Worm (Caenorhabditis elegans) whole organism, early embryonic: ENCODE results near the gene C09G9.1.
A peak's percentile ranks its signal among the peaks of the same experiment; 100 is the strongest.

Source experiments
- B0310.2 ChIP-seq: sonication (generic microtip); optimal IDR thresholded peaks from 2 replicates; lab custom pipeline; 2016; ENCODE audit warnings: mild to moderate bottlenecking, missing genetic modification characterization, missing compliant biosample characterization
- F13C5.2 ChIP-seq: sonication (generic microtip); optimal IDR thresholded peaks from 2 replicates; lab custom pipeline; 2017; ENCODE audit warnings: mild to moderate bottlenecking, missing genetic modification characterization, inconsistent platforms, missing compliant biosample characterization
- aly-1 ChIP-seq: sonication (generic microtip); optimal IDR thresholded peaks from 2 replicates; lab custom pipeline; 2016; ENCODE audit warnings: missing genetic modification characterization, missing compliant biosample characterization
- ama-1 ChIP-seq: fragments of 150-350 bp; optimal IDR thresholded peaks from 2 replicates; lab custom pipeline; 2014
- ceh-13 ChIP-seq: fragments of 200-800 bp; sonication (Bioruptor generic); optimal IDR thresholded peaks from 2 replicates; lab custom pipeline; 2018; ENCODE audit warnings: mild to moderate bottlenecking, missing genetic modification characterization, missing compliant biosample characterization
- ceh-36 ChIP-seq: sonication (generic microtip); optimal IDR thresholded peaks from 2 replicates; lab custom pipeline; 2016; ENCODE audit warnings: missing genetic modification characterization, inconsistent platforms, missing compliant biosample characterization
- ets-7 ChIP-seq: sonication (generic microtip); optimal IDR thresholded peaks from 2 replicates; lab custom pipeline; 2016; ENCODE audit warnings: missing genotype, missing genetic modification characterization, missing compliant biosample characterization
- flt-1 ChIP-seq: fragments of 200-800 bp; sonication (Bioruptor generic); IDR thresholded peaks from 2 replicates; pipeline ENCODE4 v1.3.6; 2022; ENCODE audit warnings: missing genetic modification characterization, missing compliant biosample characterization
- hmbx-1 ChIP-seq: sonication (generic microtip); optimal IDR thresholded peaks from 2 replicates; lab custom pipeline; 2016; ENCODE audit warnings: mild to moderate bottlenecking, missing genetic modification characterization, missing compliant biosample characterization
- hmg-4 ChIP-seq: fragments of 200-800 bp; sonication (Bioruptor generic); optimal IDR thresholded peaks from 2 replicates; lab custom pipeline; 2018; ENCODE audit warnings: mild to moderate bottlenecking, missing genetic modification characterization, missing compliant biosample characterization
- hnd-1 ChIP-seq: sonication (generic microtip); optimal IDR thresholded peaks from 2 replicates; lab custom pipeline; 2016; ENCODE audit warnings: missing genetic modification characterization, missing compliant biosample characterization
- pes-1 ChIP-seq: fragments of 200-800 bp; sonication (Bioruptor generic); IDR thresholded peaks from 2 replicates; pipeline ENCODE4 v1.3.6; 2022; ENCODE audit warnings: missing genetic modification reagents, missing genetic modification characterization, missing compliant biosample characterization
- scrt-1 ChIP-seq: fragments of 200-800 bp; sonication (Bioruptor generic); IDR thresholded peaks from 2 replicates; pipeline ENCODE4 v1.3.6; 2022; ENCODE audit warnings: missing genetic modification characterization, missing compliant biosample characterization
- sea-1 ChIP-seq: fragments of 200-800 bp; sonication (Bioruptor generic); conservative IDR thresholded peaks from 2 replicates; pipeline ENCODE4 v1.3.6; 2022; ENCODE audit warnings: missing genetic modification characterization, missing compliant biosample characterization
- tbx-11 ChIP-seq: fragments of 200-800 bp; sonication (Bioruptor generic); IDR thresholded peaks from 2 replicates; pipeline ENCODE4 v1.3.6; 2022; ENCODE audit warnings: missing genetic modification characterization, missing compliant biosample characterization
- tbx-37 ChIP-seq: fragments of 200-800 bp; sonication (Bioruptor generic); conservative IDR thresholded peaks from 2 replicates; pipeline ENCODE4 v1.3.6; 2022; ENCODE audit warnings: missing genetic modification reagents, missing genetic modification characterization, missing compliant biosample characterization
- tra-4 ChIP-seq: sonication (generic microtip); optimal IDR thresholded peaks from 2 replicates; lab custom pipeline; 2017; ENCODE audit warnings: missing genetic modification characterization, missing compliant biosample characterization

The C09G9.1 gene

ce11 chrIV:8865343-8865742 lies at the start of gene C09G9.1:
C09G9.1 (minus strand) TSS chrIV:8865485.
- TF ChIP-seq tbx-11 (GFP tag; lab: Robert Waterston, UW) (no peak), ama-1 (lab: Kevin White, UChicago) (no peak), flt-1 (GFP tag; lab: Robert Waterston, UW) (no peak), hmg-4 (GFP tag; lab: Kevin White, UChicago) (no peak), hmbx-1 (tag; lab: Kevin White, UChicago) (no peak), ets-7 (tag; lab: Kevin White, UChicago) (no peak)

- no peak for TF ChIP-seq pes-1 (GFP tag; lab: Robert Waterston, UW)
- no peak for TF ChIP-seq hmbx-1 (tag; lab: Kevin White, UChicago)
- no peak for TF ChIP-seq tbx-11 (GFP tag; lab: Robert Waterston, UW)
- no peak for TF ChIP-seq hmg-4 (GFP tag; lab: Kevin White, UChicago)
These were observed 48.9 kb upstream of the C09G9.1 start for ce11 chrIV:8914187-8914586.

ce11 chrIV:8906743-8907142 lies 41.5 kb upstream of the C09G9.1 start, which contains the start of gene C27B7.7:
C27B7.7 (plus strand) TSS chrIV:8907043.
- TF ChIP-seq F13C5.2 (tag; lab: Kevin White, UChicago): no peak

- TF ChIP-seq flt-1 (GFP tag; lab: Robert Waterston, UW) (no peak), hmbx-1 (tag; lab: Kevin White, UChicago) (no peak), B0310.2 (tag; lab: Kevin White, UChicago) (no peak), scrt-1 (no peak), tra-4 (tag; lab: Kevin White, UChicago) (no peak), hmg-4 (GFP tag; lab: Kevin White, UChicago) (no peak), tbx-37 (GFP tag; lab: Robert Waterston, UW) (no peak), pes-1 (GFP tag; lab: Robert Waterston, UW) (no peak), ama-1 (lab: Kevin White, UChicago) (no peak), ceh-36 (tag; lab: Kevin White, UChicago) (no peak), sea-1 (GFP tag; lab: Robert Waterston, UW) (no peak), F13C5.2 (tag; lab: Kevin White, UChicago) (no peak), tbx-11 (GFP tag; lab: Robert Waterston, UW) (no peak), aly-1 (tag; lab: Kevin White, UChicago) (no peak), ceh-13 (no peak), ets-7 (tag; lab: Kevin White, UChicago) (no peak), hnd-1 (tag; lab: Kevin White, UChicago) (no peak)
These were observed 40.9 kb upstream of the C09G9.1 start, which contains the start of gene C27B7.6 for ce11 chrIV:8906164-8906563. C27B7.6 (minus strand) TSS chrIV:8906345.

- TF ChIP-seq scrt-1: no peak
- no peak for TF ChIP-seq tbx-37 (GFP tag; lab: Robert Waterston, UW)
- no peak for TF ChIP-seq ets-7 (tag; lab: Kevin White, UChicago)
- no peak for TF ChIP-seq sea-1 (GFP tag; lab: Robert Waterston, UW)
- TF ChIP-seq hnd-1 (tag; lab: Kevin White, UChicago): no peak
- TF ChIP-seq tra-4 (tag; lab: Kevin White, UChicago): no peak
- no peak for TF ChIP-seq pes-1 (GFP tag; lab: Robert Waterston, UW)
- no peak for TF ChIP-seq ama-1 (lab: Kevin White, UChicago)
- TF ChIP-seq ceh-13: no peak
- no peak for TF ChIP-seq ceh-36 (tag; lab: Kevin White, UChicago)
- TF ChIP-seq flt-1 (GFP tag; lab: Robert Waterston, UW): no peak
- TF ChIP-seq B0310.2 (tag; lab: Kevin White, UChicago): no peak
These were observed 36.1 kb upstream of the C09G9.1 start, which contains the start of gene C27B7.5 for ce11 chrIV:8901346-8901745. C27B7.5 (plus strand) TSS chrIV:8901646.

- TF ChIP-seq pes-1 (GFP tag; lab: Robert Waterston, UW) (no peak), ama-1 (lab: Kevin White, UChicago) (no peak), B0310.2 (tag; lab: Kevin White, UChicago) (no peak), sea-1 (GFP tag; lab: Robert Waterston, UW) (no peak), F13C5.2 (tag; lab: Kevin White, UChicago) (peak; percentile 7), hnd-1 (tag; lab: Kevin White, UChicago) (no peak)
These were observed 28.5 kb upstream of the C09G9.1 start, which contains the start of gene rad-54.L2 for ce11 chrIV:8893746-8894145. rad-54.L2 (plus strand) TSS chrIV:8894077.

ce11 chrIV:8892558-8892957 lies 27.3 kb upstream of the C09G9.1 start, which contains the start of gene C27B7.2:
C27B7.2 (plus strand) TSS chrIV:8892858.
- TF ChIP-seq ets-7 (tag; lab: Kevin White, UChicago) (no peak), scrt-1 (no peak), hnd-1 (tag; lab: Kevin White, UChicago) (no peak), sea-1 (GFP tag; lab: Robert Waterston, UW) (no peak), ceh-13 (no peak), tbx-37 (GFP tag; lab: Robert Waterston, UW) (no peak), ceh-36 (tag; lab: Kevin White, UChicago) (no peak), hmbx-1 (tag; lab: Kevin White, UChicago) (no peak), pes-1 (GFP tag; lab: Robert Waterston, UW) (no peak), aly-1 (tag; lab: Kevin White, UChicago) (no peak), B0310.2 (tag; lab: Kevin White, UChicago) (no peak), flt-1 (GFP tag; lab: Robert Waterston, UW) (no peak)

- TF ChIP-seq hnd-1 (tag; lab: Kevin White, UChicago): no peak
- no peak for TF ChIP-seq hmg-4 (GFP tag; lab: Kevin White, UChicago)
- no peak for TF ChIP-seq F13C5.2 (tag; lab: Kevin White, UChicago)
- no peak for TF ChIP-seq aly-1 (tag; lab: Kevin White, UChicago)
- no peak for TF ChIP-seq tra-4 (tag; lab: Kevin White, UChicago)
These were observed 25.8 kb upstream of the C09G9.1 start, which contains the start of gene spr-2 for ce11 chrIV:8891131-8891530. spr-2 (plus strand) TSS chrIV:8891462.
